Fruit fly (Drosophila melanogaster) whole organism, embryonic: ENCODE data around the gene CG13359.

Experiments
- Bgb ChIP-seq: fragments of 200-800 bp; sonication (Bioruptor generic); IDR thresholded peaks from 2 replicates; pipeline ENCODE4 v1.3.6; 2022; ENCODE audit warnings: missing biosample characterization, missing genetic modification characterization; ENCODE audit not compliant: partially characterized antibody
- C15 ChIP-seq: fragments of 200-800 bp; sonication (Bioruptor generic); IDR thresholded peaks from 3 replicates; pipeline ENCODE4 v1.3.6; 2022; ENCODE audit warnings: missing biosample characterization, missing genetic modification characterization
- CG10267 ChIP-seq: fragments of 200-800 bp; sonication (Bioruptor generic); optimal IDR thresholded peaks from 2 replicates; lab custom pipeline; 2018; ENCODE audit warnings: missing biosample characterization, mild to moderate bottlenecking, missing genetic modification characterization, moderate library complexity
- CG10321 ChIP-seq: fragments of 200-800 bp; sonication (Bioruptor generic); IDR thresholded peaks from 2 replicates; pipeline ENCODE4 v1.3.6; 2022; ENCODE audit warnings: missing biosample characterization, missing genetic modification characterization
- CG10959 ChIP-seq: fragments of 200-800 bp; sonication (Bioruptor generic); IDR thresholded peaks from 2 replicates; pipeline ENCODE4 v1.3.6; 2022; ENCODE audit warnings: missing biosample characterization, missing genetic modification characterization
- CG11695 ChIP-seq: fragments of 200-800 bp; sonication (Bioruptor generic); IDR thresholded peaks from 3 replicates; pipeline ENCODE4 v1.3.6; 2022; ENCODE audit warnings: missing biosample characterization, missing genetic modification characterization
- CG12236 ChIP-seq: fragments of 200-800 bp; sonication (Bioruptor generic); optimal IDR thresholded peaks from 2 replicates; lab custom pipeline; 2016; ENCODE audit warnings: missing biosample characterization, missing genetic modification characterization
- CG12299 ChIP-seq: fragments of 200-800 bp; sonication (Bioruptor generic); optimal IDR thresholded peaks from 2 replicates; lab custom pipeline; 2018; ENCODE audit warnings: missing biosample characterization, mild to moderate bottlenecking, missing genetic modification characterization
- CG13424 ChIP-seq: fragments of 200-800 bp; sonication (Bioruptor generic); optimal IDR thresholded peaks from 2 replicates; lab custom pipeline; 2019; ENCODE audit warnings: missing biosample characterization, mild to moderate bottlenecking, missing genetic modification characterization, moderate library complexity
- CG14441 ChIP-seq: fragments of 200-800 bp; sonication (Bioruptor generic); IDR thresholded peaks from 2 replicates; pipeline ENCODE4 v1.3.6; 2022; ENCODE audit warnings: missing biosample characterization, missing genetic modification characterization
- CG14965 ChIP-seq: fragments of 200-800 bp; sonication (Bioruptor generic); optimal IDR thresholded peaks from 2 replicates; lab custom pipeline; 2016; ENCODE audit warnings: missing biosample characterization, missing genetic modification characterization, borderline replicate concordance
- CG15514 ChIP-seq: fragments of 200-800 bp; sonication (Bioruptor generic); optimal IDR thresholded peaks from 3 replicates; lab custom pipeline; 2017; ENCODE audit warnings: missing biosample characterization, missing genetic modification characterization, mild to moderate bottlenecking, moderate library complexity, missing genetic modification reagents
- CG1602 ChIP-seq: fragments of 200-800 bp; sonication (Bioruptor generic); optimal IDR thresholded peaks from 3 replicates; lab custom pipeline; 2016; ENCODE audit warnings: missing biosample characterization, missing genetic modification characterization
- CG1647 ChIP-seq: fragments of 200-800 bp; sonication (Bioruptor generic); optimal IDR thresholded peaks from 3 replicates; lab custom pipeline; 2016; ENCODE audit warnings: missing biosample characterization, missing genetic modification characterization
- CG17829 ChIP-seq: fragments of 200-800 bp; optimal IDR thresholded peaks from 2 replicates; lab custom pipeline; 2019; ENCODE audit warnings: missing biosample characterization, mild to moderate bottlenecking, missing genetic modification characterization, moderate library complexity
- CG2889 ChIP-seq: fragments of 200-800 bp; sonication (Bioruptor generic); IDR thresholded peaks from 3 replicates; pipeline ENCODE4 v1.3.6; 2022; ENCODE audit warnings: missing biosample characterization, missing genetic modification characterization
- CG3065 ChIP-seq: fragments of 200-800 bp; sonication (Bioruptor generic); optimal IDR thresholded peaks from 2 replicates; lab custom pipeline; 2016; ENCODE audit warnings: missing biosample characterization, missing genetic modification characterization
- CG31224 ChIP-seq: fragments of 200-800 bp; sonication (Bioruptor generic); IDR thresholded peaks from 2 replicates; pipeline ENCODE4 v1.3.6; 2022; ENCODE audit warnings: missing biosample characterization, missing genetic modification characterization
- CG31441 ChIP-seq: fragments of 200-800 bp; sonication (Bioruptor generic); IDR thresholded peaks from 2 replicates; pipeline ENCODE4 v1.3.6; 2022; ENCODE audit warnings: missing biosample characterization, missing genetic modification characterization
- CG3407 ChIP-seq: fragments of 200-800 bp; sonication (Bioruptor generic); optimal IDR thresholded peaks from 2 replicates; lab custom pipeline; 2018; ENCODE audit warnings: missing biosample characterization, mild to moderate bottlenecking, missing genetic modification characterization
- CG34224 ChIP-seq: fragments of 200-800 bp; sonication (Bioruptor generic); IDR thresholded peaks from 3 replicates; pipeline ENCODE4 v1.3.6; 2022; ENCODE audit warnings: missing biosample characterization, missing genetic modification characterization; ENCODE audit not compliant: partially characterized antibody
- CG4707 ChIP-seq: fragments of 200-800 bp; sonication (Bioruptor generic); optimal IDR thresholded peaks from 2 replicates; lab custom pipeline; 2018; ENCODE audit warnings: missing biosample characterization, mild to moderate bottlenecking, missing genetic modification characterization, moderate library complexity
- CG6254 ChIP-seq: fragments of 200-800 bp; sonication (Bioruptor generic); optimal IDR thresholded peaks from 3 replicates; lab custom pipeline; 2017; ENCODE audit warnings: mild to moderate bottlenecking, missing biosample characterization, missing genetic modification reagents, missing genetic modification characterization
- CG6654 ChIP-seq: fragments of 200-800 bp; sonication (Bioruptor generic); optimal IDR thresholded peaks from 2 replicates; lab custom pipeline; 2017; ENCODE audit warnings: missing biosample characterization, mild to moderate bottlenecking, missing genetic modification characterization
- CTCF ChIP-seq: fragments of 200-800 bp; sonication (Bioruptor generic); optimal IDR thresholded peaks from 2 replicates; lab custom pipeline; 2017; ENCODE audit warnings: missing biosample characterization, mild to moderate bottlenecking, missing genetic modification characterization, moderate library complexity
- CoRest ChIP-seq: fragments of 200-800 bp; sonication (Bioruptor generic); optimal IDR thresholded peaks from 3 replicates; lab custom pipeline; 2018; ENCODE audit warnings: missing biosample characterization, mild to moderate bottlenecking, missing genetic modification characterization, moderate library complexity
- D ChIP-seq, 2 experiments: fragments of 200-800 bp in 1 of 2; fragments of >200 bp in 1 of 2; sonication (Bioruptor generic) in 1 of 2; optimal IDR thresholded peaks; 2 replicates in 1 of 2; 3 replicates in 1 of 2; lab custom pipeline; 2017; ENCODE audit warnings: mild to moderate bottlenecking in 1 of 2, missing biosample characterization in 1 of 2, missing genetic modification characterization in 1 of 2, missing genetic modification reagents in 1 of 2
- Dip2 ChIP-seq: fragments of 200-800 bp; sonication (Bioruptor generic); IDR thresholded peaks from 2 replicates; pipeline ENCODE4 v1.3.6; 2022; ENCODE audit warnings: missing biosample characterization, missing genetic modification characterization
- HmgZ ChIP-seq: fragments of 200-800 bp; sonication (Bioruptor generic); optimal IDR thresholded peaks from 2 replicates; lab custom pipeline; 2018; ENCODE audit warnings: missing biosample characterization, mild to moderate bottlenecking, missing genetic modification characterization
- Nf-YB ChIP-seq: fragments of 200-800 bp; sonication (Bioruptor generic); optimal IDR thresholded peaks from 3 replicates; lab custom pipeline; 2019; ENCODE audit warnings: missing biosample characterization, mild to moderate bottlenecking, missing genetic modification characterization, moderate library complexity
- Scr ChIP-seq: fragments of 200-800 bp; sonication (Bioruptor generic); IDR thresholded peaks from 2 replicates; pipeline ENCODE4 v1.3.6; 2022; ENCODE audit warnings: missing biosample characterization, missing genetic modification characterization; ENCODE audit not compliant: partially characterized antibody
- az2 ChIP-seq: fragments of 200-800 bp; sonication (Bioruptor generic); optimal IDR thresholded peaks from 3 replicates; lab custom pipeline; 2016; ENCODE audit warnings: missing biosample characterization, missing genetic modification characterization
- da ChIP-seq: fragments of 200-800 bp; sonication (Bioruptor generic); optimal IDR thresholded peaks from 2 replicates; lab custom pipeline; 2016; ENCODE audit warnings: missing biosample characterization, missing genetic modification characterization
- en ChIP-seq: fragments of 200-800 bp; sonication (Bioruptor generic); optimal IDR thresholded peaks from 2 replicates; lab custom pipeline; 2016; ENCODE audit warnings: missing biosample characterization, missing genetic modification characterization
- eve ChIP-seq, 2 experiments: fragments of >200 bp; optimal IDR thresholded peaks; 2 replicates each; lab custom pipeline; 2017; ENCODE audit warnings: missing biosample characterization in 2 of 2, missing genetic modification characterization in 2 of 2
- eyg ChIP-seq: fragments of 200-800 bp; sonication (Bioruptor generic); optimal IDR thresholded peaks from 3 replicates; lab custom pipeline; 2016; ENCODE audit warnings: missing biosample characterization, missing genetic modification characterization
- fd102C ChIP-seq: fragments of 200-800 bp; sonication (Bioruptor generic); optimal IDR thresholded peaks from 2 replicates; lab custom pipeline; 2018; ENCODE audit warnings: missing biosample characterization, mild to moderate bottlenecking, missing genetic modification characterization, moderate library complexity
- gce ChIP-seq: fragments of 200-800 bp; sonication (Bioruptor generic); IDR thresholded peaks from 3 replicates; pipeline ENCODE4 v1.3.6; 2022; ENCODE audit warnings: missing biosample characterization, missing genetic modification characterization
- ind ChIP-seq: fragments of 200-800 bp; sonication (Bioruptor generic); optimal IDR thresholded peaks from 3 replicates; lab custom pipeline; 2016; ENCODE audit warnings: missing biosample characterization, missing genetic modification characterization
- nau ChIP-seq: fragments of 200-800 bp; sonication (Bioruptor generic); optimal IDR thresholded peaks from 3 replicates; lab custom pipeline; 2017; ENCODE audit warnings: missing biosample characterization, mild to moderate bottlenecking, missing genetic modification characterization, missing genetic modification reagents
- onecut ChIP-seq: fragments of 200-800 bp; sonication (Bioruptor generic); IDR thresholded peaks from 2 replicates; pipeline ENCODE4 v1.3.6; 2022; ENCODE audit warnings: missing biosample characterization, missing genetic modification characterization
- phol ChIP-seq: fragments of 200-800 bp; sonication (Bioruptor generic); optimal IDR thresholded peaks from 3 replicates; lab custom pipeline; 2018; ENCODE audit warnings: missing biosample characterization, mild to moderate bottlenecking, missing genetic modification characterization, moderate library complexity
- prd ChIP-seq, 3 experiments: fragments of >200 bp in 2 of 3; fragments of 200-800 bp in 1 of 3; sonication (Bioruptor generic) in 1 of 3; optimal IDR thresholded peaks in 2 of 3; IDR thresholded peaks in 1 of 3; 2 replicates in 2 of 3; 3 replicates in 1 of 3; pipeline versions ENCODE4 v1.3.6 to Lab custom; 2017 to 2022; ENCODE audit warnings: missing biosample characterization in 1 of 3, missing genetic modification characterization in 1 of 3
- pros ChIP-seq: fragments of 200-800 bp; sonication (Bioruptor generic); optimal IDR thresholded peaks from 3 replicates; lab custom pipeline; 2019; ENCODE audit warnings: missing biosample characterization, mild to moderate bottlenecking, missing genetic modification characterization, moderate library complexity
- sc ChIP-seq, 3 experiments: fragments of >200 bp in 2 of 3; fragments of 200-800 bp in 1 of 3; sonication (Bioruptor generic) in 1 of 3; optimal IDR thresholded peaks; 2 replicates in 2 of 3; 3 replicates in 1 of 3; lab custom pipeline; 2017; ENCODE audit warnings: mild to moderate bottlenecking in 1 of 3, missing biosample characterization in 1 of 3, missing genetic modification characterization in 1 of 3, missing genetic modification reagents in 1 of 3
- schlank ChIP-seq: fragments of 200-800 bp; sonication (Bioruptor generic); optimal IDR thresholded peaks from 2 replicates; lab custom pipeline; 2018; ENCODE audit warnings: missing biosample characterization, mild to moderate bottlenecking, missing genetic modification characterization
- unc-4 ChIP-seq: fragments of 200-800 bp; sonication (Bioruptor generic); IDR thresholded peaks from 2 replicates; pipeline ENCODE4 v1.3.6; 2022; ENCODE audit warnings: missing biosample characterization, missing genetic modification characterization; ENCODE audit not compliant: partially characterized antibody
- vvl ChIP-seq: fragments of 200-800 bp; sonication (Bioruptor generic); IDR thresholded peaks from 2 replicates; pipeline ENCODE4 v1.3.6; 2022; ENCODE audit warnings: missing biosample characterization, missing genetic modification characterization
- wor ChIP-seq: fragments of 200-800 bp; sonication (Bioruptor generic); IDR thresholded peaks from 2 replicates; pipeline ENCODE4 v1.3.6; 2022; ENCODE audit warnings: missing biosample characterization, missing genetic modification characterization

The CG13359 gene

dm6 chrX:843489-843888, 40.2 kb upstream of the CG13359 start (continued):
- TF ChIP-seq unc-4 (GFP tag; lab: Robert Waterston, UW): no peak
- no peak for TF ChIP-seq CG1647
- no peak for TF ChIP-seq nau (GFP tag; lab: Kevin White, UChicago)
- peak; percentile 39; the same call in 1 of the 2 replicates for TF ChIP-seq Scr (GFP tag; lab: Robert Waterston, UW)
- TF ChIP-seq CG13424: peak; percentile 13
- 0 out of 3 replicates have a peak, but pooled peaks have one; percentile 42 for TF ChIP-seq CG11695 (GFP tag; lab: Robert Waterston, UW)
- TF ChIP-seq CG6654 (GFP tag; lab: Kevin White, UChicago): no peak
- no peak for TF ChIP-seq CG12299 (tag; lab: Kevin White, UChicago)
- TF ChIP-seq CG10321 (GFP tag; lab: Robert Waterston, UW): no peak
- peak; percentile 92 for TF ChIP-seq CTCF (GFP tag; lab: Kevin White, UChicago)
- TF ChIP-seq CG15514: peak; percentile 11
- TF ChIP-seq D (optimal IDR thresholded peaks at IDR 0.05; lab: Kevin White, UChicago): no peak
- no peak for TF ChIP-seq D (GFP tag; optimal IDR thresholded peaks at IDR 0.05; lab: Kevin White, UChicago)
- no peak for TF ChIP-seq da (GFP tag; lab: Kevin White, UChicago)
- no peak for TF ChIP-seq CG2889 (GFP tag; lab: Robert Waterston, UW)
- TF ChIP-seq C15 (GFP tag; lab: Robert Waterston, UW): no peak
- no peak for TF ChIP-seq en
- TF ChIP-seq CG4707 (GFP tag; lab: Kevin White, UChicago): no peak
- no peak for TF ChIP-seq prd (optimal IDR thresholded peaks at IDR 0.05; lab: Kevin White, UChicago)
- peak; percentile 53; the same call in 2 of the 3 replicates for TF ChIP-seq prd (GFP tag; IDR thresholded peaks at IDR 0.05; lab: Robert Waterston, UW)
- no peak for TF ChIP-seq CG31224 (GFP tag; lab: Robert Waterston, UW)
- no peak for TF ChIP-seq sc (optimal IDR thresholded peaks at IDR 0.05; lab: Kevin White, UChicago)
- no peak for TF ChIP-seq sc (GFP tag; optimal IDR thresholded peaks at IDR 0.05; lab: Kevin White, UChicago)
- no peak for TF ChIP-seq CG34224 (GFP tag; lab: Robert Waterston, UW)
- TF ChIP-seq ind (GFP tag; lab: Kevin White, UChicago): peak; percentile 25
- peak; percentile 30 for TF ChIP-seq CG17829
- peak; percentile 20; the same call in 1 of the 2 replicates for TF ChIP-seq CG14441 (GFP tag; lab: Robert Waterston, UW)
- no peak for TF ChIP-seq az2 (GFP tag; lab: Kevin White, UChicago)
- peak; percentile 91 for TF ChIP-seq Dip2 (GFP tag; lab: Robert Waterston, UW)
- TF ChIP-seq onecut: no peak
- TF ChIP-seq pros: no peak
- TF ChIP-seq wor (GFP tag; lab: Robert Waterston, UW): no peak
- TF ChIP-seq Nf-YB: no peak
- no peak for TF ChIP-seq CG6254
- TF ChIP-seq CG14965: no peak
- TF ChIP-seq CG1602 (GFP tag; lab: Kevin White, UChicago): peak; percentile 11
- TF ChIP-seq vvl (GFP tag; lab: Robert Waterston, UW): peak; percentile 26; the same call in 1 of the 2 replicates
- TF ChIP-seq eve (GFP tag; optimal IDR thresholded peaks at IDR 0.05; lab: Kevin White, UChicago): peak in 1 of 2 experiments; percentile 4
- TF ChIP-seq CG10267 (tag; lab: Kevin White, UChicago): peak; percentile 8
- no peak for TF ChIP-seq CG10959 (GFP tag; lab: Robert Waterston, UW)
- TF ChIP-seq CG3407: no peak
- TF ChIP-seq HmgZ: peak; percentile 5
- TF ChIP-seq eyg (GFP tag; lab: Kevin White, UChicago): no peak
- peak; percentile 47; the same call in 1 of the 2 replicates for TF ChIP-seq CG31441
- peak; percentile 41 for TF ChIP-seq CoRest (tag; lab: Kevin White, UChicago)
- peak; percentile 58 for TF ChIP-seq phol (tag; lab: Kevin White, UChicago)
- TF ChIP-seq CG3065: no peak
- no peak for TF ChIP-seq CG12236 (GFP tag; lab: Kevin White, UChicago)
- TF ChIP-seq Bgb: peak; percentile 25; the same call in 1 of the 2 replicates
- no peak for TF ChIP-seq fd102C (GFP tag; lab: Kevin White, UChicago)
- no peak for TF ChIP-seq gce (GFP tag; lab: Robert Waterston, UW)
- no peak for TF ChIP-seq schlank (tag; lab: Kevin White, UChicago)
